Fruit fly (Drosophila melanogaster): ENCODE measurements around the gene niki.
A peak's percentile ranks its signal among the peaks of the same experiment; 100 is the strongest.

DNA sequence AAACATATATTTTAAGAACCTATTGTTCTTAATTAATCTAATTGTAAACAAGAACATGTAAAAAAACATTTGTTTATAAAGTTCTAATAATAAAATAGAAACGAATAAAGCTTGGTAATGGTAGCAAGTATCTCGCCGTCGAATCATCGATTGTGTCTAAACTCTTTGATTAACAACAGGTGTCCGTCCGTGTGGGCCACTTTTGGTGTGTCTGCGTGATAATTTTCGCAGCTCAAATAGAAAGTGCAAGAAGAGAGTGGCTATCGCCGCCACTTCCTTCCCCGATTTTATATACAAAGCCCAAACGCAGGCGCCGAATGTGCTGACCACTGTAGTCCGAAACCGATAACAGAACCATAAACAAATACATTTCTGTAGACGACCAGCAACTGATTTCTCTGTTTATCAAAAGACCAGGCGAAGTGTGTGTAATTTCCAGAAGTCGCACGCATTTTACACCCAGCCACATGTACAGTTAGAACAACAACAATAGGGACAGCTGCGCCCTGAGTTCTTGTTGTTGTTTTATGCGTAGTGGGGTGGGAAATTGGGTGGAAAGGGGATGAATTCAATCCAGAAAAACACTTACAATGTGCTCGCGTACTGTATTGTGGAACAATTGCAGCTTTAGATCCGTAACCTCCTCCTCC is 12.3 kb downstream of the niki start:
- TF ChIP-seq pad (GFP tag; optimal IDR thresholded peaks at IDR 0.05) (no peak), cic (GFP tag; optimal IDR thresholded peaks at IDR 0.05) (no peak), CG1620 (GFP tag; optimal IDR thresholded peaks at IDR 0.05) (no peak), tj (GFP tag; optimal IDR thresholded peaks at IDR 0.05) (peak; percentile 24), toe (GFP tag; optimal IDR thresholded peaks at IDR 0.05) (no peak), Clk (GFP tag; optimal IDR thresholded peaks at IDR 0.05) (no peak), CG7045 (GFP tag; optimal IDR thresholded peaks at IDR 0.05) (no peak), ovo (GFP tag; optimal IDR thresholded peaks at IDR 0.05) (no peak), Crg-1 (GFP tag; optimal IDR thresholded peaks at IDR 0.05) (no peak), CG14711 (tag; optimal IDR thresholded peaks at IDR 0.05) (no peak), CG33017 (tag; optimal IDR thresholded peaks at IDR 0.05) (no peak), bab1 (GFP tag; optimal IDR thresholded peaks at IDR 0.05) (no peak), Mnt (GFP tag; optimal IDR thresholded peaks at IDR 0.05) (no peak), CG7101 (tag; optimal IDR thresholded peaks at IDR 0.05) (no peak)

Measured in whole organism, adult.